Worm (Caenorhabditis elegans): ENCODE measurements around the gene M110.9.

Gene M110.9

ce11 chrII:8223422-8223821 is 7.7 kb upstream of the M110.9 start:
- no peak for TF ChIP-seq nhr-77 (tag; optimal IDR thresholded peaks at IDR 0.05)
- no peak for TF ChIP-seq skn-1 (tag; optimal IDR thresholded peaks at IDR 0.05)
- TF ChIP-seq fos-1 (tag; optimal IDR thresholded peaks at IDR 0.05): no peak
- no peak for TF ChIP-seq fkh-2 (tag; optimal IDR thresholded peaks at IDR 0.05)
- peak; percentile 43 for TF ChIP-seq nhr-25 (tag; optimal IDR thresholded peaks at IDR 0.05)

ce11 chrII:8223945-8224344 is 7.1 kb upstream of the M110.9 start:
- no peak for TF ChIP-seq ceh-16 (tag; optimal IDR thresholded peaks at IDR 0.05)
- no peak for TF ChIP-seq ceh-28 (tag; optimal IDR thresholded peaks at IDR 0.05)
- TF ChIP-seq aly-2 (tag; optimal IDR thresholded peaks at IDR 0.05): no peak
- TF ChIP-seq nhr-77 (tag; optimal IDR thresholded peaks at IDR 0.05): no peak
- no peak for TF ChIP-seq unc-39 (tag; optimal IDR thresholded peaks at IDR 0.05)
- TF ChIP-seq nhr-25 (tag; optimal IDR thresholded peaks at IDR 0.05): no peak
- no peak for TF ChIP-seq nhr-28 (tag; optimal IDR thresholded peaks at IDR 0.05)
- TF ChIP-seq nhr-12 (tag; optimal IDR thresholded peaks at IDR 0.05): no peak
- no peak for TF ChIP-seq zag-1 (tag; optimal IDR thresholded peaks at IDR 0.05)
- no peak for TF ChIP-seq nhr-43 (tag; optimal IDR thresholded peaks at IDR 0.05; ENCODE audit: poor library complexity, severe bottlenecking)

DNA sequence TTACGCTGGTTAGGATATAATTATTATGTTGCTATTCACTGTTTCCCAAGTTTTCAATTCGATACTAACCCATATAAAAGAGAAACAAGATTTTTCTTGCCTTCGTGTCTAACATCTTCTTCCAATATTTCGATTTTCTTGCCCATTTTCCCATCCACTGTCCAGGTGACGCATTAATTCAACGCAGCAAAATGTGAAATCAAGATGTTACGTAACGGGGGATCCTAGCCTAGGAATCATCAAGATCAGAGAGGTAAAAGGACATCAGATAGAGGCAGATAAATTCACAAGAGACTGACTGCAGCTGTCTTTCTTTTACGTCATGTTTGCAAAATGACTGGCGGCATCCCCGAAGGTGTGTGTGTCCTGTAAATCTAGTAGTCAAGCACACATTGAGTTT is 6.5 kb upstream of the M110.9 start:
- no peak for TF ChIP-seq aly-2 (tag; optimal IDR thresholded peaks at IDR 0.05)
- TF ChIP-seq elt-1 (tag; optimal IDR thresholded peaks at IDR 0.05): peak; percentile 44
- peak; percentile 54 for TF ChIP-seq nhr-23 (tag; optimal IDR thresholded peaks at IDR 0.05)
- TF ChIP-seq nhr-43 (tag; optimal IDR thresholded peaks at IDR 0.05; ENCODE audit: poor library complexity, severe bottlenecking): peak; percentile 7
- TF ChIP-seq nhr-12 (tag; optimal IDR thresholded peaks at IDR 0.05): no peak
- TF ChIP-seq hmg-11 (tag; optimal IDR thresholded peaks at IDR 0.05): no peak

ce11 chrII:8225347-8225746 is 5.7 kb upstream of the M110.9 start:
- TF ChIP-seq nhr-76 (tag; optimal IDR thresholded peaks at IDR 0.05) (no peak), elt-1 (tag; optimal IDR thresholded peaks at IDR 0.05) (peak; percentile 61)

DNA sequence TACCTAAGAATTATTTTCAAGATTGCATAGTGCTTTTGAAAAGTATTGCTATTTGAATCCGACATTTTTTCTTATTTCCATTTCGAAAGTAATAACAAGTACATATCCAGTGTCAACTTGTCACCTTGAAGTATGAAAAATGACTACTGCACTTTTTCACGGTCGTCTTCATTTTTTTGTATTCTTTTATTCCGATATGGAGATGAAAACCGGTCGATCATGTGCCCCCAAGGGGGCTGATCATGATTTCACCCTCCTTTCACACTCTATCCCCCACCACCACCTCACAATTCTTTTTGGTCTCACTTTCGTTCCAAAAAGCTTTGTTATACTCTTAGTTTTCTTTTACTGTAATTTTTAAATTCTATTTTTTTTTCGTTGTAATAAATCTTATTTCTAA is 5.2 kb upstream of the M110.9 start:
- no peak for TF ChIP-seq nhr-77 (tag; optimal IDR thresholded peaks at IDR 0.05)
- TF ChIP-seq nfya-1 (tag; optimal IDR thresholded peaks at IDR 0.05; ENCODE audit: insufficient read depth): peak; percentile 13
- no peak for TF ChIP-seq fos-1 (tag; optimal IDR thresholded peaks at IDR 0.05)
- TF ChIP-seq daf-12 (tag; optimal IDR thresholded peaks at IDR 0.05): no peak
- TF ChIP-seq unc-62 (GFP tag; optimal IDR thresholded peaks at IDR 0.05): no peak
- TF ChIP-seq nhr-43 (tag; optimal IDR thresholded peaks at IDR 0.05; ENCODE audit: poor library complexity, severe bottlenecking): peak; percentile 26
- TF ChIP-seq egl-5 (tag; optimal IDR thresholded peaks at IDR 0.05): no peak
- TF ChIP-seq nhr-28 (tag; optimal IDR thresholded peaks at IDR 0.05): no peak
- TF ChIP-seq ceh-16 (tag; optimal IDR thresholded peaks at IDR 0.05): no peak
- TF ChIP-seq elt-3 (tag; optimal IDR thresholded peaks at IDR 0.05): no peak
- no peak for TF ChIP-seq zag-1 (tag; optimal IDR thresholded peaks at IDR 0.05)
- TF ChIP-seq fkh-2 (tag; optimal IDR thresholded peaks at IDR 0.05): no peak
- TF ChIP-seq lsy-12 (tag; optimal IDR thresholded peaks at IDR 0.05): no peak
- no peak for TF ChIP-seq fkh-10 (GFP tag; optimal IDR thresholded peaks at IDR 0.05)
- TF ChIP-seq unc-39 (tag; optimal IDR thresholded peaks at IDR 0.05): no peak
- no peak for TF ChIP-seq tbx-2 (tag; optimal IDR thresholded peaks at IDR 0.05)
- no peak for TF ChIP-seq egl-27 (tag; optimal IDR thresholded peaks at IDR 0.05)
- peak; percentile 32 for TF ChIP-seq ama-1 (optimal IDR thresholded peaks at IDR 0.05)
- no peak for TF ChIP-seq ceh-9 (tag; optimal IDR thresholded peaks at IDR 0.05)
- TF ChIP-seq ZK546.5 (tag; optimal IDR thresholded peaks at IDR 0.05): no peak
- no peak for TF ChIP-seq mml-1 (tag; optimal IDR thresholded peaks at IDR 0.05)
- TF ChIP-seq nhr-11 (tag; optimal IDR thresholded peaks at IDR 0.05): no peak
- TF ChIP-seq nhr-67 (tag; optimal IDR thresholded peaks at IDR 0.05): no peak
- TF ChIP-seq pha-4 (tag; optimal IDR thresholded peaks at IDR 0.05): no peak
- no peak for TF ChIP-seq mdl-1 (tag; optimal IDR thresholded peaks at IDR 0.05)
- TF ChIP-seq R02D3.7 (tag; optimal IDR thresholded peaks at IDR 0.05): no peak
- no peak for TF ChIP-seq sea-2 (GFP tag; optimal IDR thresholded peaks at IDR 0.05)
- TF ChIP-seq nhr-25 (tag; optimal IDR thresholded peaks at IDR 0.05): peak; percentile 52
- no peak for TF ChIP-seq nhr-23 (tag; optimal IDR thresholded peaks at IDR 0.05)
- TF ChIP-seq lin-15B (tag; optimal IDR thresholded peaks at IDR 0.05): no peak
- TF ChIP-seq elt-2 (tag; optimal IDR thresholded peaks at IDR 0.05): no peak
- TF ChIP-seq ztf-11 (tag; optimal IDR thresholded peaks at IDR 0.05): no peak

Measured in whole organism, L3 larva.